Fruit fly (Drosophila melanogaster): ENCODE measurements around the gene Six4.

The Six4 gene

DNA sequence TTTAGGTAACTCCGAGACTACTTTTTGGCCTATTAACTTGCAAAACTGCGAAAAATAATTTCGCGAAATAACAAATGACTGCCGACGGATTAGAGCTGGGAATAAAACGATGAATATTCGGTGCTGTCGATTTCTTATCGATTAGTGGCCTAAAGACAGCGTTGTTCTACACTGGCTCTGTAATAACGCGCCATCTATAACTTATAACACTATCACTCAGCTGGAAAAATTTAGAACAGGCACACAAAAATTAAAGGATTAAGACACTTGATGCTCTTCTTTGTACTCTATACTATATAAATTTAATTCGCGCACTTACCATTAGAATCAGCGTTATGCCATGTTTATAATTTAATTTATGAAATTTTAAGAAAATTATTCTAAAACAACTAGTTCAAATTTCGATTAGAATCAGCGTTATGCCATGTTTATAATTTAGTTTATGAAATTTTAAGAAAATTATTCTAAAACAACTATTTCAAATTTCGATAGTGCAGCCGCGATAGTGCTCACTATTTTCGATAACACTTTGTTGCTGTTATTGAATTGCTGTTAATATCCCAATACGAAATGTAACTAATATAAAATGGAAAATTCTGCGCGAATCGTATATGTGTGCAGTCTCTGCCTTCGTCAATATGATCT lies 49.0 kb upstream of the Six4 start, which contains the start of the genes CSN3 and CG11456 (continued):
- peak; percentile 8 for TF ChIP-seq Six4 (GFP tag; optimal IDR thresholded peaks at IDR 0.05)
- TF ChIP-seq Ets97D (GFP tag; optimal IDR thresholded peaks at IDR 0.05) = peak; percentile 72
- peak; percentile 64 for TF ChIP-seq Scr (GFP tag; IDR thresholded peaks at IDR 0.05; ENCODE audit: partially characterized antibody)
- TF ChIP-seq CG6175 (GFP tag; IDR thresholded peaks at IDR 0.05) = no peak
- TF ChIP-seq Bgb (GFP tag; IDR thresholded peaks at IDR 0.05; ENCODE audit: partially characterized antibody) = peak; percentile 72
- TF ChIP-seq CG16815 (GFP tag; optimal IDR thresholded peaks at IDR 0.05) = no peak
- TF ChIP-seq tup (GFP tag; optimal IDR thresholded peaks at IDR 0.05) = no peak
- TF ChIP-seq CG4424 (GFP tag; optimal IDR thresholded peaks at IDR 0.05) = peak; percentile 48
- peak; percentile 6 for TF ChIP-seq Mes4 (GFP tag; optimal IDR thresholded peaks at IDR 0.05)
- TF ChIP-seq Dll (GFP tag; IDR thresholded peaks at IDR 0.05; ENCODE audit: partially characterized antibody) = peak; percentile 68; the same call in 3 of the 4 replicates
- no peak for TF ChIP-seq CG13775 (GFP tag; optimal IDR thresholded peaks at IDR 0.05)
- no peak for TF ChIP-seq CG6654 (GFP tag; optimal IDR thresholded peaks at IDR 0.05)
- TF ChIP-seq CG5245 (GFP tag; optimal IDR thresholded peaks at IDR 0.05) = peak; percentile 34
- TF ChIP-seq peb (GFP tag; IDR thresholded peaks at IDR 0.05) = no peak
- TF ChIP-seq CG9932 (GFP tag; IDR thresholded peaks at IDR 0.05) = peak; percentile 75
- no peak for TF ChIP-seq gce (GFP tag; IDR thresholded peaks at IDR 0.05)
- no peak for TF ChIP-seq cato (GFP tag; optimal IDR thresholded peaks at IDR 0.05; ENCODE audit: borderline replicate concordance)
- TF ChIP-seq CG14014 (GFP tag; IDR thresholded peaks at IDR 0.05) = peak; percentile 29; the same call in 1 of the 2 replicates
- TF ChIP-seq lbe (GFP tag; optimal IDR thresholded peaks at IDR 0.05) = no peak
- TF ChIP-seq CG15601 (tag; optimal IDR thresholded peaks at IDR 0.05) = no peak
- TF ChIP-seq CG12219 (GFP tag; optimal IDR thresholded peaks at IDR 0.05) = no peak
- TF ChIP-seq Poxn (GFP tag; IDR thresholded peaks at IDR 0.05) = no peak
- peak; percentile 23 for TF ChIP-seq CG18599 (GFP tag; optimal IDR thresholded peaks at IDR 0.05)
- peak; percentile 49 for TF ChIP-seq row (GFP tag; IDR thresholded peaks at IDR 0.05)
- TF ChIP-seq crc (GFP tag; optimal IDR thresholded peaks at IDR 0.05) = no peak
- peak; percentile 49 for TF ChIP-seq pho (GFP tag; optimal IDR thresholded peaks at IDR 0.05)
- TF ChIP-seq B-H2 (GFP tag; optimal IDR thresholded peaks at IDR 0.05) = peak; percentile 55
- no peak for TF ChIP-seq HLHmδ (GFP tag; optimal IDR thresholded peaks at IDR 0.05)
- TF ChIP-seq pnt (GFP tag; optimal IDR thresholded peaks at IDR 0.05) = peak; percentile 5
- peak; percentile 34; the same call in 2 of the 3 replicates for TF ChIP-seq CG34422 (GFP tag; IDR thresholded peaks at IDR 0.05)
- TF ChIP-seq lmd (GFP tag; IDR thresholded peaks at IDR 0.05) = peak; percentile 54
- no peak for TF ChIP-seq salm (tag; optimal IDR thresholded peaks at IDR 0.05)
- TF ChIP-seq CG14860 (GFP tag; IDR thresholded peaks at IDR 0.05; ENCODE audit: partially characterized antibody) = peak; percentile 46; the same call in 2 of the 3 replicates
- TF ChIP-seq CG12391 (tag; optimal IDR thresholded peaks at IDR 0.05) = peak; percentile 61
- no peak for TF ChIP-seq Med (GFP tag)
- peak; percentile 31; the same call in 1 of the 2 replicates for TF ChIP-seq ttk (GFP tag; IDR thresholded peaks at IDR 0.05)
- peak; percentile 98 for TF ChIP-seq CG8290 (GFP tag; optimal IDR thresholded peaks at IDR 0.05)
- TF ChIP-seq CG8290 (tag; optimal IDR thresholded peaks at IDR 0.05) = peak; percentile 96 to 97
- no peak for TF ChIP-seq fd96Cb (tag; optimal IDR thresholded peaks at IDR 0.05)
- TF ChIP-seq CG4730 (GFP tag; IDR thresholded peaks at IDR 0.05) = peak; percentile 28; the same call in 1 of the 2 replicates
- no peak for TF ChIP-seq Hand (GFP tag; optimal IDR thresholded peaks at IDR 0.05)

Measured in whole organism, embryonic.